Worm (Caenorhabditis elegans) whole organism, dauer: ENCODE data around the gene fat-5.

ENCODE experiments used
- unc-62 ChIP-seq: sonication (generic microtip); optimal IDR thresholded peaks from 2 replicates; lab custom pipeline; 2017; ENCODE audit warnings: missing biosample characterization, missing genetic modification reagents, missing genetic modification characterization

fat-5 gene

ce11 chrV:17712349-17712748 lies 12.5 kb upstream of the fat-5 start:
- TF ChIP-seq unc-62 (GFP tag; lab: Kevin White, UChicago), result no peak

DNA sequence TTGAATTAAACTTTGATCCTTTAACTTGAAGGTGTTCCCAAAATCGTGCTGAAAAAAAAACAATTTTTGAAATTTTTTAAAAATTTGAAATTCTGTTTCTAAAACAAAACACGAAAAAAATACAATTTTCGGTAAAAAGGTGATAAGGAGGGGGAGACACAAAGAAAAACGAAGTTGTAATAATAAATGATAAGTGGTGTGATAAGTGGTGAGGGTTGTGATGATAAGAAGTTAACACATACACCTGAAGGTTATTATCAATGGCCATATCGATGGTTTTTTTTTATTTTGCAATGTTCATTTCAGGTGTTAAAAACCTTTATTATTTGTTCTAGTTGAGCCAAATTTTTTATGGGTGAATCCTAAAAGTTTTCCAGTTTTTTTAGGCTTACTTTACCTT lies 10.5 kb upstream of the fat-5 start, which contains the start of gene twk-33:
twk-33 (minus strand) TSS at position 48 of the 400 bp plus-strand sequence.
- TF ChIP-seq unc-62 (GFP tag; lab: Kevin White, UChicago), result no peak

DNA sequence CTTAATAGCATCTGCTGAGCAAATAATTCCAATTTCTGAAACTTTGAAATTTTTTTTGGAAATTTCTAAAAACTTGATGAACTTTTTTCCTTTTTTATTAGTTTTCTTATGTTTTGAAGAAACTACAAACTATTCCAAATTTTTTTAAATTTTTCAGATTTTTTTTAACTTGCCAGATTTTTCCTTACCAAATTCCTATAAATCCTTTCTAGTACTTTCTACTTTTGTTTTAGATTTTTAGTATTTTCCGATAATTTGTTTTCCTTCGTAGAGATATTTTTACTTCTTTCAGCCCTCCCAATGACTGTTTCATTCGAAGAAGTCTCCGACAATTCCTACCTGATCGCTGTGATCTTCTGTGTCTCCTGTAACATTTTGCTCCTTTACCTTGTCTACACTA lies 6.2 kb upstream of the fat-5 start, which contains the start of gene str-77:
str-77 (plus strand) TSS at position 301 of the 400 bp plus-strand sequence.
- TF ChIP-seq unc-62 (GFP tag; lab: Kevin White, UChicago), result no peak

ce11 chrV:17721709-17722108 lies 3.1 kb upstream of the fat-5 start:
- TF ChIP-seq unc-62 (GFP tag; lab: Kevin White, UChicago), result no peak

- no peak for TF ChIP-seq unc-62 (GFP tag; lab: Kevin White, UChicago)
Observed at ce11 chrV:17722553-17722952, 2.3 kb upstream of the fat-5 start.

- TF ChIP-seq unc-62 (GFP tag; lab: Kevin White, UChicago), result no peak
Observed at ce11 chrV:17723142-17723781, 1.5 kb upstream of the fat-5 start.

- no peak for TF ChIP-seq unc-62 (GFP tag; lab: Kevin White, UChicago)
Observed at ce11 chrV:17728336-17728735, 3.5 kb downstream of the fat-5 start.

DNA sequence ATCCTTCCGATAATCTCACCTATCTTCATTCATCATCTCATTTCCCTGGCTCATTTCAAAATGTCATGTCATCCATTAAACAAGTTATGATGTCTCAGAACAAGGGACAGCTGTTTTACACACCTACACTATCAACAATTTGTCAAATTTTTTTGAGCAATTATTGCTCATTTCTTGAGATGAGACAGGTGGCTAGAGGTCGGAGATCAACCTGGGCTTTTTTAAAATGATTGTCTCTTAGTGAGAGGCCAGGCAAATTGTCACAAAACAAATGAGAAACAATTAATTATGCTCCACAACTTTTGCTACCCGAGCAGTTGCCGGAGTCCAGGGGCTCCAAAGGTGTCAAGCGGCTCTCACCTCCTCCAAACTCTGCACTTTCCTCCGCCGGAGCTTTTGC lies 4.0 kb downstream of the fat-5 start:
- TF ChIP-seq unc-62 (GFP tag; lab: Kevin White, UChicago), result no peak

DNA sequence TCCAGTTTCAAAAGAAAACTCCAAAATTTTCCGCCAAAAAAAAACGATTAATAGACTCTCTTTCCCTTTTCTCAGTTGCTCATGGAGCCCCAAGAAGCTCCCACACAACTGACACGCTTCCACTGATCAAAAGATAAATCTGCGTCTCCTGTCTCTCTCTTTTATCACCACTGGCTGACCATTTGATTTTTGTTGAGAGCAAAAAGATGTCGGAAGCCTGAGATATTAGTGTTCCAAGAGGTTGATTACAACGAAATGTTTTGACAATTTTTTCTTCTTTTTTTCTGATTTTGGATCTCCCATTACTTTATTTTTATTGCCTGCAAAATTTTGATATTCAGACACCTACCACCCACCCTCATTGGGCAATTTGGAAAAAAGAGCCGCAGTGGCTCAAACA lies 7.7 kb downstream of the fat-5 start, which contains the start of gene twk-42:
twk-42 (minus strand) TSS at position 101 of the 400 bp plus-strand sequence.
- TF ChIP-seq unc-62 (GFP tag; lab: Kevin White, UChicago), result no peak

DNA sequence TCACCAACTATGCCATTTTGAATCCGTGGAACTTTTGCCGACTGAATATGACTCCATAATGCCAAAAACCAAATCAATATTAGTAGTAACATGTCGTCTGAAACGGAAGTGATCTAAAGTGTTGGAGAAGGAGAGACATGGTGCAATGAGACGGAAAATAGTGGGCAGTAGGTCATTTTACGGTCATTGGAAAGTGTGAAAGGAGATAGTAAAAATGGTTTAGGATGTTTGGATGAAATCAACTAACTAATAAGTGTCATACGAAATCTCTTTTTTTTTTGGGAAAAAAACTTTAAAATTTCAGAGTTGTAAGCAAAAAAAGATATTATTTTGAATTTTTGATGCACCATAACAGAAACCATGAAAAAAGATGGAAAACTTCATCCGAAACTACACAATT lies 15.0 kb downstream of the fat-5 start, which contains the start of gene cutl-4:
cutl-4 (minus strand) TSS at position 101 of the 400 bp plus-strand sequence.
- no peak for TF ChIP-seq unc-62 (GFP tag; lab: Kevin White, UChicago)

DNA sequence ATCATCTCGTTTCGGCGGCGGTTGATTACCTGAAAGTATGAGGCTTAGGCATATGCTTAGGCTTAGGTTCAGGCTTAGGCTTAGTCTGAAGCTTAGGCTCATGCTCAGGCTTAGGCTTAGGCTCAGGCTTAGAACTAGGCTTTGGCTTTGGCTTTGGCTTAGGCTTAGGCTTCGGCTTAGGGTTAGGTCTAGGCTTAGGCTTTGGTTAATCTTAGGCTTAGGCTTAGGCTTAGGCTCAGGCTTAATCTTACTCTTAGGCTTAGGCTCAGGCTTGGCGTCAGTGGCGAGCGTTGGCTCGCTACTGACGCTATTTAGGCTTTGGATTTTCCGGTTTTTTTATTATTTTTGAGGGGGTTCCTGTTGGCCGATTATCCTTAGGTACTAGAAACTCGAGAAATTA lies 19.0 kb downstream of the fat-5 start:
- no peak for TF ChIP-seq unc-62 (GFP tag; lab: Kevin White, UChicago)

DNA sequence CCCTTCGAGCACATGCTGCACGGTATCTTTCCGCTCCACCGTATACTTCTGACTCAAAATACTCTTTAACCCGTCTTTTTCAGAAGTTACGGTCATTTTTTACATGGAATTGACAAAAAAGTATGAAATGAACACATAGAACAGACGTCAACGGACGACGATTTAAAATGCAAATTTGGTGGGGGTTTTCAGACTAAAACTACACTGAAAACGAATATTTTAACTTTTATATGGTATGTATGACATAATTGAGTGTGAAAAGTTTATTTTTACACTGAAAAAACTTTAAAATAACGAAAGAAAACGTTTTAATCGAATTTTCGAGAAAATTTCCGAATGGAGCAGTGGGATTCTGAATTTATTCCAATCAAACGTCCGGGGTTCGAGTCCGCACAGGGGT lies 22.2 kb downstream of the fat-5 start, which contains the start of gene twk-36:
twk-36 (minus strand) TSS at position 101 of the 400 bp plus-strand sequence.
- TF ChIP-seq unc-62 (GFP tag; lab: Kevin White, UChicago), result no peak

DNA sequence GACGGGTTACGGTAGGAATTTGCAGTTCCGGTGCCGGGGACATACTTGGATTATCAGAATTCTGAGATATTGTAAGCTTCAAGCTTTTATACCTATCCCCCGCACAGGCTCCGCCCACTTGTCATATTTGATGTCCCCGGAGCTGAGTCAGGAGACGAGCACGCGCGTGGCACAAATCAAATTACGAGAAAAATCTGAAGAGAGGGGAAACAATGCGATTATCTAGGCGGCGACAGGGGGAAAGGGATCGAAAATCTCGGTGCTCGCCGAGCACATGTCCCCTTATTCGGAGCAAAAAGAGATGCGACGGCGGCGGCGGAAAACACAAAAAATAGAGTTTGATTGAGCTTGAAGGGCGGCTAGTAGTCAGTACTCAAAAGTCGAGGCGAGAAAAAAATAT lies 24.4 kb downstream of the fat-5 start, which contains the start of gene R12G8.1:
R12G8.1 (minus strand) TSS at position 63 of the 400 bp plus-strand sequence.
- TF ChIP-seq unc-62 (GFP tag; lab: Kevin White, UChicago), result no peak

ce11 chrV:17752340-17752739 lies 27.5 kb downstream of the fat-5 start:
- no peak for TF ChIP-seq unc-62 (GFP tag; lab: Kevin White, UChicago)

- TF ChIP-seq unc-62 (GFP tag; lab: Kevin White, UChicago), result no peak
Observed at ce11 chrV:17754999-17755398, 30.2 kb downstream of the fat-5 start.

- TF ChIP-seq unc-62 (GFP tag; lab: Kevin White, UChicago), result no peak
Observed at ce11 chrV:17755592-17755991, 30.8 kb downstream of the fat-5 start, which contains the start of gene pgp-9. Gene pgp-9 (plus strand): TSS chrV:17755892.

- TF ChIP-seq unc-62 (GFP tag; lab: Kevin White, UChicago), result no peak
Observed at ce11 chrV:17765077-17765476, 40.3 kb downstream of the fat-5 start, which contains the start of the genes C47A10.16 and srh-283. Gene C47A10.16 (minus strand): TSS chrV:17765177. Gene srh-283 (plus strand): TSS chrV:17765348.
